Worm (Caenorhabditis elegans): ENCODE data around the gene col-3.

DNA sequence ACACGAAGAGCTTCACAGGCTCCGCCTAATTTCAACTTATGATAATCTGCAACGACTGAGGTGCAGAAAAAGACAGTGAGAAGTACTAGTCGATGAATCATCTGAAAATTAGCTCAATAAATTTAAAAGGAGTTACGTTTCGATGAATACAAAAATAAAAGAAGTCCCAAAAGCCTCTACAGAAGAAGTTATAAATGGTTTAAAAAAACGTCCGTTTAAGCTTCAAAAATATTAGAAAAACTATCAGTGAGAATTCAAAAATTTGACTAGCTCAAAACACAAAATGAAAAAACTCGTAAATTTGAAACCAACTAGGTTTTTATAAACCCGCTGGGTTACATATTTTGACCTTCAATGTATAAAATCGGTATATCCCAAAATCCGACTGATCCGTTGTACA is 31.4 kb downstream of the col-3 start, which contains the start of gene T11B7.5:
- no peak for TF ChIP-seq ceh-44 (GFP tag; IDR thresholded peaks at IDR 0.05)
- no peak for TF ChIP-seq lin-15B (tag; optimal IDR thresholded peaks at IDR 0.05)
- TF ChIP-seq lin-39 (tag; optimal IDR thresholded peaks at IDR 0.05) = no peak
